Worm (Caenorhabditis elegans) whole organism, L4/young adult: ENCODE measurements around the gene ent-2.

ENCODE experiments used
- dao-5 ChIP-seq: sonication (generic microtip); optimal IDR thresholded peaks from 2 replicates; lab custom pipeline; 2016; ENCODE audit warnings: missing genotype, missing genetic modification characterization, moderate library complexity, missing compliant biosample characterization
- him-1 ChIP-seq: sonication (generic microtip); optimal IDR thresholded peaks from 2 replicates; lab custom pipeline; 2016; ENCODE audit warnings: missing genotype, missing genetic modification reagents, missing genetic modification characterization, missing compliant biosample characterization

DNA sequence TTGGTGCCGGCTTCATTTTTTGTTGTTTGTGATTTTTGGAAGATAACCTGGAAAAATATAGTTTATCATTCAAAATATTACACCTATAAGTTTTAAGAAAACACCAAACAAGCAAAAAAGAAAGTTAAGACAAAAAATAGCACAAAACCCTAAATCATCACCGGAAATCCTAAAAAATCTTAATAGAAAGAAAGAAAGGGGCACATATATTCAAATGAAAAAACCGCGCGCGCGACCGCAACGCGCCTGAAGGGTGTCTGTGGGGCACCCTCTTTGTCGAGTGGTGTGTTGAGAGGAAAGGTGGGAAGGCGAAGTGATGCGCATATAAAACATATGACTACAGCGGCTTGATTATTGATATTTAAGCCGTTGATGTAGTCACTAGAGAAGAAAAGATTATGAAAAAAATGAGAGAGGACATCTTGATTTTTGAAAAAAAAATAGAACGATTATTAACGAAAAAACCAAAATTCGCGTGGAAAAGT lies 12.9 kb downstream of the ent-2 start, which contains the start of gene K09E9.3:
- no peak for TF ChIP-seq him-1
- TF ChIP-seq dao-5 (tag; lab: Kevin White, UChicago) = no peak
